Fruit fly (Drosophila melanogaster): ENCODE measurements around the gene ND-13B.

The ND-13B gene

dm6 chr3L:10690904-10691408 is 3.0 kb downstream of the ND-13B start, which contains the start of gene CG11811 (continued):
- TF ChIP-seq Tbp (GFP tag; optimal IDR thresholded peaks at IDR 0.05) (no peak), CG7963 (GFP tag; IDR thresholded peaks at IDR 0.05; ENCODE audit: partially characterized antibody) (peak; percentile 69), CrebB (tag; optimal IDR thresholded peaks at IDR 0.05) (no peak), tgo (GFP tag; IDR thresholded peaks at IDR 0.05) (no peak), CG4328 (GFP tag; optimal IDR thresholded peaks at IDR 0.05) (no peak), CG1602 (GFP tag; optimal IDR thresholded peaks at IDR 0.05) (no peak), CG7372 (GFP tag; IDR thresholded peaks at IDR 0.05) (no peak), CG6791 (GFP tag; IDR thresholded peaks at IDR 0.05; ENCODE audit: partially characterized antibody) (peak; percentile 78), croc (GFP tag; conservative IDR thresholded peaks at IDR 0.05) (no peak), Gsc (GFP tag; IDR thresholded peaks at IDR 0.05) (no peak), tll (GFP tag; optimal IDR thresholded peaks at IDR 0.05) (no peak), psq (GFP tag; optimal IDR thresholded peaks at IDR 0.05) (no peak), sqz (GFP tag; optimal IDR thresholded peaks at IDR 0.05) (peak; percentile 2), CG4424 (GFP tag; optimal IDR thresholded peaks at IDR 0.05) (no peak), CG31365 (tag; optimal IDR thresholded peaks at IDR 0.05) (peak; percentile 80), Bdp1 (GFP tag; optimal IDR thresholded peaks at IDR 0.05) (no peak), CG6765 (GFP tag; optimal IDR thresholded peaks at IDR 0.05) (no peak), sens (GFP tag) (peak; percentile 5), trem (tag; optimal IDR thresholded peaks at IDR 0.05) (peak; percentile 46), Dip2 (GFP tag; IDR thresholded peaks at IDR 0.05) (no peak), Fer2 (tag; optimal IDR thresholded peaks at IDR 0.05) (no peak), CG11247 (GFP tag; IDR thresholded peaks at IDR 0.05) (no peak), yki (optimal IDR thresholded peaks at IDR 0.05) (no peak), CG8944 (GFP tag; optimal IDR thresholded peaks at IDR 0.05) (no peak), danr (GFP tag; IDR thresholded peaks at IDR 0.05) (no peak), gcm2 (GFP tag; optimal IDR thresholded peaks at IDR 0.05) (no peak), CG12942 (GFP tag; optimal IDR thresholded peaks at IDR 0.05) (no peak), salm (tag; optimal IDR thresholded peaks at IDR 0.05) (no peak), prd (optimal IDR thresholded peaks at IDR 0.05) (no peak), prd (GFP tag; IDR thresholded peaks at IDR 0.05) (no peak), CG5180 (GFP tag; optimal IDR thresholded peaks at IDR 0.05) (no peak), CG9609 (GFP tag; optimal IDR thresholded peaks at IDR 0.05) (no peak), zfh1 (GFP tag; IDR thresholded peaks at IDR 0.05) (no peak), CG10654 (GFP tag; optimal IDR thresholded peaks at IDR 0.05) (no peak), dmrt99B (tag; optimal IDR thresholded peaks at IDR 0.05) (no peak), NC2β (GFP tag; optimal IDR thresholded peaks at IDR 0.05) (no peak), E2f1 (GFP tag; IDR thresholded peaks at IDR 0.05) (no peak), ase (GFP tag; IDR thresholded peaks at IDR 0.05) (no peak), ato (GFP tag; IDR thresholded peaks at IDR 0.05; ENCODE audit: partially characterized antibody) (peak; percentile 73), Dad (GFP tag; optimal IDR thresholded peaks at IDR 0.05) (no peak), sd (tag; optimal IDR thresholded peaks at IDR 0.05) (peak; percentile 42), CG32532 (GFP tag; IDR thresholded peaks at IDR 0.05) (0 out of 2 replicates have a peak, but pooled peaks have one; percentile 36), CG10274 (GFP tag; optimal IDR thresholded peaks at IDR 0.05) (no peak), CG11723 (GFP tag; optimal IDR thresholded peaks at IDR 0.05) (no peak), chn (GFP tag; optimal IDR thresholded peaks at IDR 0.05) (no peak), Asciz (GFP tag; optimal IDR thresholded peaks at IDR 0.05) (no peak), MESR4 (GFP tag; optimal IDR thresholded peaks at IDR 0.05) (peak; percentile 88), ro (GFP tag; IDR thresholded peaks at IDR 0.05) (no peak), CG6854 (GFP tag; optimal IDR thresholded peaks at IDR 0.05) (no peak), CG17829 (tag; optimal IDR thresholded peaks at IDR 0.05) (peak; percentile 21), hkb (optimal IDR thresholded peaks at IDR 0.05) (no peak), hkb (GFP tag; IDR thresholded peaks at IDR 0.05) (no peak), CG4730 (GFP tag; IDR thresholded peaks at IDR 0.05) (no peak)
